Fruit fly (Drosophila melanogaster): ENCODE measurements around the gene PolQ.
A peak's percentile ranks its signal among the peaks of the same experiment; 100 is the strongest.

dm6 chr3R:12727944-12728649 is 16.0 kb upstream of the PolQ start:
- no peak for TF ChIP-seq CG8301 (tag; optimal IDR thresholded peaks at IDR 0.05)
- peak; percentile 12 for TF ChIP-seq CG9948 (tag; optimal IDR thresholded peaks at IDR 0.05)

Measured in whole organism, pupa.